Comparison of ENCODE assay signal across 5 worm cellular contexts in the genomic region with DNA sequence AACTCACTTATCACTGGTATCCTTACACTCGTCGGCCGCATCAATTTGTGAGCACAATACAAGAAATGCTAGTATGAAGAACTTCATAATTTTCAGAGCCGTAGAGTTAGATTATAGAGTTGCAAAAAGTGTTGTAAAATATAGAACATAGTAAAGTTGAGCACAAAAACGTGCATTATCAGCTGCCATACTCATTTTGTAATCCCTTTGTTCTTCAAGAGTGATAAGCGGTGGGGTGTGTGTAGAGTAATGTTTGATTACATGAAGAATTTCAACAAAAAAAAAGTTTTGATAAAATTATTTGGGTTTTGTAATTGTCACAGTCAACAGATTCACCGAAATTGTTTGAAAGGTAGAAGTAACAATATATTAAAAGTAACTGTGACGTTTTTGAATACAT.
TF ChIP-seq lines count a peak whose summit lies in the region.

Gene Y39G8B.13 (minus strand): TSS at position 125 of the 400 bp plus-strand sequence.
Gene Y39G8B.10 (minus strand): TSS at position 193 of the 400 bp plus-strand sequence.

TF ChIP-seq in whole organism, L1 larva, 84 proteins besides CTCF, POLR2A, EP300 and RAD21:
- peak; percentile 60 for TF ChIP-seq elt-2 (tag; optimal IDR thresholded peaks at IDR 0.05; lab: Kevin White, UChicago)
- no peak for TF ChIP-seq mep-1 (tag; optimal IDR thresholded peaks at IDR 0.05; lab: Kevin White, UChicago)
TF ChIP-seq in whole organism, L1 larva: peak in this region for 1.

TF ChIP-seq in whole organism, L2 larva, 48 proteins besides CTCF, POLR2A, EP300 and RAD21:
- TF ChIP-seq elt-3 (tag; optimal IDR thresholded peaks at IDR 0.05; lab: Kevin White, UChicago) (no peak), mbf-1 (tag; optimal IDR thresholded peaks at IDR 0.05; lab: Kevin White, UChicago) (no peak), fos-1 (tag; optimal IDR thresholded peaks at IDR 0.05; lab: Kevin White, UChicago) (peak; percentile 74)

TF ChIP-seq in whole organism, L3 larva, 47 proteins besides CTCF, POLR2A, EP300 and RAD21:
- TF ChIP-seq aly-2 (tag; optimal IDR thresholded peaks at IDR 0.05; lab: Kevin White, UChicago) (no peak), elt-2 (tag; optimal IDR thresholded peaks at IDR 0.05; lab: Kevin White, UChicago) (peak; percentile 86), zag-1 (tag; optimal IDR thresholded peaks at IDR 0.05; lab: Kevin White, UChicago) (no peak), pqm-1 (tag; optimal IDR thresholded peaks at IDR 0.05; lab: Kevin White, UChicago) (peak; percentile 78), nhr-23 (tag; optimal IDR thresholded peaks at IDR 0.05; lab: Kevin White, UChicago) (no peak)

TF ChIP-seq in whole organism, L4 larva, 104 proteins besides CTCF, POLR2A, EP300 and RAD21:
- TF ChIP-seq nhr-42 (GFP tag; IDR thresholded peaks at IDR 0.05; lab: Robert Waterston, UW): no peak
- no peak for TF ChIP-seq daf-16 (GFP tag; optimal IDR thresholded peaks at IDR 0.05; lab: Kevin White, UChicago)
- TF ChIP-seq daf-16 (tag; optimal IDR thresholded peaks at IDR 0.05; lab: Kevin White, UChicago): no peak
- no peak for TF ChIP-seq F10B5.3 (tag; optimal IDR thresholded peaks at IDR 0.05; lab: Kevin White, UChicago)
- peak; percentile 26 for TF ChIP-seq nhr-28 (tag; optimal IDR thresholded peaks at IDR 0.05; lab: Kevin White, UChicago)
- TF ChIP-seq pqm-1 (tag; optimal IDR thresholded peaks at IDR 0.05; lab: Kevin White, UChicago): peak; percentile 87
- TF ChIP-seq mxl-2 (GFP tag; conservative IDR thresholded peaks at IDR 0.05; lab: Robert Waterston, UW): no peak

TF ChIP-seq in whole organism, late embryonic, 69 proteins besides CTCF, POLR2A, EP300 and RAD21:
- TF ChIP-seq hlh-6 (tag; optimal IDR thresholded peaks at IDR 0.05; lab: Kevin White, UChicago) (no peak), elt-2 (tag; optimal IDR thresholded peaks at IDR 0.05; lab: Kevin White, UChicago) (peak; percentile 56), unc-86 (tag; optimal IDR thresholded peaks at IDR 0.05; lab: Kevin White, UChicago) (no peak), lin-11 (tag; optimal IDR thresholded peaks at IDR 0.05; lab: Kevin White, UChicago) (no peak), ztf-16 (tag; optimal IDR thresholded peaks at IDR 0.05; lab: Kevin White, UChicago) (no peak), unc-55 (GFP tag; optimal IDR thresholded peaks at IDR 0.05; lab: Kevin White, UChicago) (no peak), fkh-6 (tag; optimal IDR thresholded peaks at IDR 0.05; lab: Kevin White, UChicago) (no peak)

Comparison
In these comparisons a context has a peak if more than half of its experiments do, and no peak if none do; other contexts are left out.
1. Of the 29 proteins assayed by ChIP-seq in both whole organism, L4 larva and whole organism, L1 larva: peak only in whole organism, L4 larva: nhr-28 and pqm-1; only in whole organism, L1 larva: none; in both: none; in neither: 27.